Worm (Caenorhabditis elegans): ENCODE measurements around the gene K06A4.6.

ce11 chrV:9500826-9501451, 20.5 kb upstream of the K06A4.6 start, which contains the start of gene swt-5:
- no peak for TF ChIP-seq rpc-1 (optimal IDR thresholded peaks at IDR 0.05)
- TF ChIP-seq rpc-1 (tag; optimal IDR thresholded peaks at IDR 0.05), result no peak
- no peak for TF ChIP-seq tbp1 (GFP tag; optimal IDR thresholded peaks at IDR 0.05)
- no peak for TF ChIP-seq F37B4.10 (GFP tag; IDR thresholded peaks at IDR 0.05)
- TF ChIP-seq pha-4 (tag; optimal IDR thresholded peaks at IDR 0.05), result no peak
- TF ChIP-seq zim-3 (tag; optimal IDR thresholded peaks at IDR 0.05), result no peak
- TF ChIP-seq C06A6.2 (GFP tag; conservative IDR thresholded peaks at IDR 0.05), result no peak
- no peak for TF ChIP-seq unc-62 (GFP tag; optimal IDR thresholded peaks at IDR 0.05)
- no peak for TF ChIP-seq zfh-2 (GFP tag; conservative IDR thresholded peaks at IDR 0.05)
- TF ChIP-seq madf-8 (GFP tag; conservative IDR thresholded peaks at IDR 0.05), result no peak
- TF ChIP-seq ama-1 (optimal IDR thresholded peaks at IDR 0.05), result no peak
- TF ChIP-seq ama-1 (GFP tag; optimal IDR thresholded peaks at IDR 0.05), result no peak
- no peak for TF ChIP-seq nhr-80 (tag; optimal IDR thresholded peaks at IDR 0.05)
- no peak for TF ChIP-seq Y53F4B.3 (GFP tag; IDR thresholded peaks at IDR 0.05)

All from whole organism, young adult.